Worm (Caenorhabditis elegans) whole organism, L1 larva: ENCODE measurements around the gene ZK856.5.

Experiments used
- C16A3.4 ChIP-seq: fragments of 150-350 bp; optimal IDR thresholded peaks from 2 replicates; lab custom pipeline; 2014; ENCODE audit warnings: missing biosample characterization, missing genetic modification characterization
- blmp-1 ChIP-seq: fragments of 150-350 bp; optimal IDR thresholded peaks from 2 replicates; lab custom pipeline; 2014; ENCODE audit warnings: missing biosample characterization, missing genetic modification characterization
- ceh-82 ChIP-seq, 3 experiments: fragments of 150-350 bp in 1 of 3; sonication (generic microtip) in 2 of 3; optimal IDR thresholded peaks; 2 replicates each; lab custom pipeline; 2014 to 2017; ENCODE audit warnings: missing biosample characterization in 3 of 3, missing genetic modification characterization in 3 of 3
- ceh-88 ChIP-seq: fragments of 200-800 bp; sonication (Bioruptor generic); IDR thresholded peaks from 2 replicates; pipeline ENCODE4 v1.3.6; 2022; ENCODE audit warnings: missing genetic modification characterization, missing compliant biosample characterization
- ces-1 ChIP-seq: fragments of 150-350 bp; optimal IDR thresholded peaks from 2 replicates; lab custom pipeline; 2014; ENCODE audit warnings: missing biosample characterization, missing genetic modification reagents, missing genetic modification characterization
- efl-1 ChIP-seq, 4 experiments: fragments of 150-350 bp; optimal IDR thresholded peaks in 3 of 4; peaks in 1 of 4; 1 replicate in 1 of 4; 2 replicates in 3 of 4; lab custom pipeline; 2014; ENCODE audit warnings: missing biosample characterization in 2 of 4, missing genetic modification characterization in 2 of 4, missing genetic modification reagents in 2 of 4
- efl-3 ChIP-seq: fragments of 200-800 bp; sonication (Bioruptor generic); optimal IDR thresholded peaks from 2 replicates; lab custom pipeline; 2018; ENCODE audit warnings: mild to moderate bottlenecking, missing genetic modification characterization, missing compliant biosample characterization
- elt-2 ChIP-seq: sonication (generic microtip); optimal IDR thresholded peaks from 2 replicates; lab custom pipeline; 2016; ENCODE audit warnings: missing genetic modification characterization, mild to moderate bottlenecking, inconsistent platforms, missing compliant biosample characterization, missing genetic modification reagents
- elt-3 ChIP-seq, 6 experiments: fragments of 150-350 bp in 1 of 6; sonication (generic microtip); optimal IDR thresholded peaks; 2 replicates each; lab custom pipeline; 2017 to 2018; ENCODE audit warnings: missing biosample characterization in 6 of 6, missing genetic modification characterization in 6 of 6, inconsistent platforms in 1 of 6
- fkh-4 ChIP-seq: sonication (generic microtip); optimal IDR thresholded peaks from 2 replicates; lab custom pipeline; 2016; ENCODE audit warnings: missing compliant biosample characterization, missing genetic modification characterization, borderline replicate concordance
- fkh-8 ChIP-seq: sonication (generic microtip); optimal IDR thresholded peaks from 2 replicates; lab custom pipeline; 2016; ENCODE audit warnings: mild to moderate bottlenecking, missing genetic modification characterization, missing compliant biosample characterization
- grh-1 ChIP-seq: fragments of 200-800 bp; sonication (Bioruptor generic); IDR thresholded peaks from 2 replicates; pipeline ENCODE4 v1.3.6; 2022; ENCODE audit warnings: missing genetic modification reagents, missing genetic modification characterization, missing compliant biosample characterization
- hlh-17 ChIP-seq: fragments of 200-800 bp; sonication (Bioruptor generic); optimal IDR thresholded peaks from 2 replicates; lab custom pipeline; 2018; ENCODE audit warnings: missing genetic modification characterization, mild to moderate bottlenecking, missing compliant biosample characterization, moderate library complexity, borderline replicate concordance
- jun-1 ChIP-seq: fragments of 150-350 bp; optimal IDR thresholded peaks from 2 replicates; lab custom pipeline; 2014; ENCODE audit warnings: missing biosample characterization, missing genetic modification reagents, missing genetic modification characterization
- lin-14 ChIP-seq: fragments of 200-800 bp; sonication (Bioruptor generic); optimal IDR thresholded peaks from 2 replicates; lab custom pipeline; 2018; ENCODE audit warnings: mild to moderate bottlenecking, missing genetic modification characterization, moderate library complexity, missing compliant biosample characterization
- lin-15B ChIP-seq: fragments of 150-350 bp; sonication (generic microtip); optimal IDR thresholded peaks from 3 replicates; lab custom pipeline; 2014; ENCODE audit warnings: missing biosample characterization, missing genetic modification characterization
- lin-35 ChIP-seq, 2 experiments: fragments of 150-350 bp; optimal IDR thresholded peaks; 2 replicates each; lab custom pipeline; 2014; ENCODE audit warnings: missing biosample characterization in 2 of 2, missing genetic modification characterization in 2 of 2, missing genetic modification reagents in 2 of 2
- lsy-2 ChIP-seq, 2 experiments: fragments of 150-350 bp; optimal IDR thresholded peaks; 2 replicates each; lab custom pipeline; 2014; ENCODE audit warnings: missing biosample characterization in 2 of 2, missing genetic modification characterization in 2 of 2
- mab-9 ChIP-seq: fragments of 200-800 bp; sonication (Bioruptor generic); IDR thresholded peaks from 2 replicates; pipeline ENCODE4 v1.3.6; 2022; ENCODE audit warnings: missing genetic modification reagents, missing genetic modification characterization, missing compliant biosample characterization
- mef-2 ChIP-seq: fragments of 150-350 bp; optimal IDR thresholded peaks from 2 replicates; lab custom pipeline; 2014; ENCODE audit warnings: missing biosample characterization, missing genetic modification characterization
- mep-1 ChIP-seq: fragments of 150-350 bp; optimal IDR thresholded peaks from 2 replicates; lab custom pipeline; 2014; ENCODE audit warnings: missing biosample characterization, missing genetic modification characterization
- nhr-12 ChIP-seq: sonication (generic microtip); optimal IDR thresholded peaks from 2 replicates; lab custom pipeline; 2017; ENCODE audit warnings: missing biosample characterization, missing genetic modification characterization
- nhr-237 ChIP-seq: fragments of 150-350 bp; optimal IDR thresholded peaks from 2 replicates; lab custom pipeline; 2014; ENCODE audit warnings: missing biosample characterization, missing genetic modification characterization
- nhr-71 ChIP-seq: sonication (generic microtip); optimal IDR thresholded peaks from 2 replicates; lab custom pipeline; 2016; ENCODE audit warnings: mild to moderate bottlenecking, missing genetic modification characterization, moderate library complexity, missing compliant biosample characterization
- nhr-84 ChIP-seq: sonication (generic microtip); optimal IDR thresholded peaks from 2 replicates; lab custom pipeline; 2017; ENCODE audit warnings: missing biosample characterization, missing genetic modification characterization
- nhr-85 ChIP-seq: sonication (generic microtip); peaks from one replicate; lab custom pipeline; 2016; ENCODE audit warnings: missing genetic modification characterization, inconsistent platforms, missing compliant biosample characterization
- nhr-90 ChIP-seq: sonication (generic microtip); optimal IDR thresholded peaks from 2 replicates; lab custom pipeline; 2016; ENCODE audit warnings: mild to moderate bottlenecking, missing genetic modification characterization, missing compliant biosample characterization; ENCODE audit not compliant: poor library complexity
- sox-4 ChIP-seq: sonication (generic microtip); optimal IDR thresholded peaks from 2 replicates; lab custom pipeline; 2016; ENCODE audit warnings: missing genetic modification characterization, missing compliant biosample characterization
- sptf-1 ChIP-seq: fragments of 150-350 bp; optimal IDR thresholded peaks from 2 replicates; lab custom pipeline; 2014; ENCODE audit warnings: missing biosample characterization, missing genetic modification characterization
- swsn-7 ChIP-seq: sonication (generic microtip); optimal IDR thresholded peaks from 2 replicates; lab custom pipeline; 2016; ENCODE audit warnings: missing genetic modification characterization, missing compliant biosample characterization
- tbx-2 ChIP-seq: sonication (generic microtip); optimal IDR thresholded peaks from 2 replicates; lab custom pipeline; 2016; ENCODE audit warnings: missing genetic modification characterization, missing compliant biosample characterization
- tlp-1 ChIP-seq: fragments of 150-350 bp; optimal IDR thresholded peaks from 2 replicates; lab custom pipeline; 2014; ENCODE audit warnings: missing biosample characterization, missing genetic modification characterization
- unc-130 ChIP-seq: fragments of 150-350 bp; optimal IDR thresholded peaks from 2 replicates; lab custom pipeline; 2017; ENCODE audit warnings: missing biosample characterization, missing genetic modification characterization, inconsistent platforms
- vab-15 ChIP-seq: sonication (generic microtip); optimal IDR thresholded peaks from 2 replicates; lab custom pipeline; 2017; ENCODE audit warnings: missing genotype, mild to moderate bottlenecking, missing genetic modification characterization, missing compliant biosample characterization

ZK856.5 gene

DNA sequence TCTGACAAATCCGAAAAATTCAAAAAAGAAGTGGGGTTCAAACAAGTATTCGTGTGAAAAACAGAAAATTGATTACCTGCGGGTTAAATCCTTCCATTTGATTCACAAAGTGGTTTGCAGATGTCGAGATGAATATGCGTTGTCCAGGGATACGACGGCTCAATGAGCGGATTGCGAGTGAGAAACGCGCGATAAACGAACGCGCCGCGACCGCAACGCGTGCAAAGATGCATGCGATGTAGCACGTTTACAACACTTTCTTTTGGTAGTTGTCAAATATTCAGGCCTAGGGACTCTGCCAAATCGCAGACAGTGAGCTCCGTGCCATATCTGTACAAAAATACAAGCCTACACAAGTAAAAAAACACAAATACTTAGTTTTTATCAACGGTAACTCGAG, 48.7 kb upstream of the ZK856.5 start, which contains the start of gene fubl-1 (continued):
- no peak for TF ChIP-seq hlh-17
- TF ChIP-seq efl-3 (GFP tag; lab: Kevin White, UChicago), result no peak
- no peak for TF ChIP-seq sox-4
- no peak for TF ChIP-seq unc-130 (tag; lab: Kevin White, UChicago)
- TF ChIP-seq mab-9, result no peak
- peak; percentile 37 to 42 for TF ChIP-seq efl-1 (optimal IDR thresholded peaks at IDR 0.05; lab: Kevin White, UChicago)
- peak in 1 of 2 experiments; percentile 27 for TF ChIP-seq efl-1 (GFP tag; optimal IDR thresholded peaks at IDR 0.05 in 1 of 2; lab: Kevin White, UChicago)
- no peak for TF ChIP-seq tlp-1
- no peak for TF ChIP-seq nhr-12
- no peak for TF ChIP-seq ceh-88 (GFP tag; lab: Robert Waterston, UW)
- no peak for TF ChIP-seq nhr-237 (tag; lab: Kevin White, UChicago)
- TF ChIP-seq jun-1, result no peak
- TF ChIP-seq elt-2, result no peak
- TF ChIP-seq lin-15B (tag; lab: Kevin White, UChicago), result peak; percentile 55
- TF ChIP-seq lin-35 (GFP tag; optimal IDR thresholded peaks at IDR 0.05; lab: Kevin White, UChicago), result peak; percentile 50 to 64

DNA sequence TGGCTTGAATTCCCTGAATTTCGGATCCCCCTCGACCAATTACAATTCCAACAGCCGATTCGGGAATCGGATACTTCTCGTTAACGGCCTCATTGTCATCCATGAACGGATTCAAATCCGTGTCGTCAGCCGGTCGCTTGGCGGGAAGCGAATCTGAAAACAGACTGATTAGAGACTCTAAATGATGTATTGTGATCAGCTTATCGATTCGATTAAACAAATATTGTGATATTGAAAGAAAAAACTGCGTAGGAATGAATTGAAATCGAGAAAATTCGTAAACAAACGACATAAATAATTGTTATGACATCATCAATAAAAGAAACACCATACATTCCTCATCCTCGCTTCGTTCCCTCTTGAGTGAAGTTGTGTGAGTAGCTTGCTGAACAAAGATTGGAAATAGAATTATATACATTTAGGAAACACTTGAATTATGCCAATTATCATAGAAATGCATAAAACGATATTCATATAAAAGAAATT, 48.1 kb upstream of the ZK856.5 start:
- no peak for TF ChIP-seq efl-1 (optimal IDR thresholded peaks at IDR 0.05; lab: Kevin White, UChicago)
- TF ChIP-seq efl-1 (GFP tag; optimal IDR thresholded peaks at IDR 0.05 in 1 of 2; lab: Kevin White, UChicago), result peak in 1 of 2 experiments; percentile 11
- TF ChIP-seq nhr-85, result peak; percentile 53
- no peak for TF ChIP-seq nhr-90 (tag; lab: Kevin White, UChicago)

DNA sequence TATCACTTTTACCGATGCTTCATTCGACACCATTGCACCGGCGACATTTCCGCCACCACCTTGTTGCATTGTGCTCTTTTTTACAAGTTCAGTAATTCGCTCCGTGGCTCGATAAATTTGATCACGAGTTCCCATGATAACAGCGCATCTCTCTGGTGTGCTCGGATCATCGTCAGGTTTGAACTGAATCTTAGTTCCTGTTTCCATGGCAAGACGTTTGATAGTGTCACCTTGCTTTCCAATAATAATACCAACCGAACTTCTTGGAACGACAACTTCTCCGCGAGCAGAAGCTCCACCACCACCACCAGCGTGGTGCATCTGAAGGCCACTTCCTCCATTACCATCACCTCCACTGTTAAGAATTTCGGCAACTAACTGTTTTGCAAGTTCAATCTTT, 47.2 kb upstream of the ZK856.5 start:
- TF ChIP-seq vab-15 (tag; lab: Kevin White, UChicago) (no peak), C16A3.4 (tag; lab: Kevin White, UChicago) (no peak), nhr-84 (tag; lab: Kevin White, UChicago) (no peak), tbx-2 (tag; lab: Kevin White, UChicago) (no peak), lin-14 (no peak), blmp-1 (tag; lab: Kevin White, UChicago) (no peak), lsy-2 (tag; optimal IDR thresholded peaks at IDR 0.05; lab: Kevin White, UChicago) (no peak), fkh-4 (tag; lab: Kevin White, UChicago) (no peak), ceh-82 (tag; optimal IDR thresholded peaks at IDR 0.05; lab: Kevin White, UChicago) (no peak), swsn-7 (no peak), sptf-1 (tag; lab: Kevin White, UChicago) (no peak), efl-1 (optimal IDR thresholded peaks at IDR 0.05; lab: Kevin White, UChicago) (no peak), efl-1 (GFP tag; optimal IDR thresholded peaks at IDR 0.05 in 1 of 2; lab: Kevin White, UChicago) (no peak), mef-2 (no peak)
- TF ChIP-seq, all 84 proteins: peak for 0

DNA sequence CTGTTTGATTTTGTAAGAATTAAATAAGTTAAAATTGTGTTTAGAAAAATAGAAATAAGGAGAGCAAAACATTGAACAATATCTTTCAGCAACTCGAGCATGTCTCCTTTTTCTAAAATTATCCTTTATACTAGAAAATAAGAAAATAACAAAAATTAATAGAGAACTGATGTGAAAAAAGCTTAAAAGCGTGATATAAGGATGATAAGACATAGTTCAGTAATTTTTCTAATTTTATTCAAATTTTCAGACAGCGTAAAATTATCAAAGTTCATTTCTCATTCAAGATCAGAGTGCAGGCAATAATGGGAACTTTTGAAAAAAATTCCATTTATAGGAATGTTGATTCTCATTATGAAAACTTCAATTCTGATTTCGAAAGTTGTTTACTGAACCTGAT, 43.4 kb upstream of the ZK856.5 start, which contains the start of gene str-182:
TSS of gene str-182 (minus strand) at position 101 of the 400 bp plus-strand sequence.
- TF ChIP-seq ces-1 (no peak), nhr-84 (tag; lab: Kevin White, UChicago) (no peak), fkh-8 (tag; lab: Kevin White, UChicago) (peak; percentile 41), nhr-71 (tag; lab: Kevin White, UChicago) (peak; percentile 12), mep-1 (tag; lab: Kevin White, UChicago) (no peak), elt-3 (tag; optimal IDR thresholded peaks at IDR 0.05; lab: Kevin White, UChicago) (no peak), grh-1 (GFP tag; lab: Robert Waterston, UW) (no peak), C16A3.4 (tag; lab: Kevin White, UChicago) (no peak), vab-15 (tag; lab: Kevin White, UChicago) (no peak)

DNA sequence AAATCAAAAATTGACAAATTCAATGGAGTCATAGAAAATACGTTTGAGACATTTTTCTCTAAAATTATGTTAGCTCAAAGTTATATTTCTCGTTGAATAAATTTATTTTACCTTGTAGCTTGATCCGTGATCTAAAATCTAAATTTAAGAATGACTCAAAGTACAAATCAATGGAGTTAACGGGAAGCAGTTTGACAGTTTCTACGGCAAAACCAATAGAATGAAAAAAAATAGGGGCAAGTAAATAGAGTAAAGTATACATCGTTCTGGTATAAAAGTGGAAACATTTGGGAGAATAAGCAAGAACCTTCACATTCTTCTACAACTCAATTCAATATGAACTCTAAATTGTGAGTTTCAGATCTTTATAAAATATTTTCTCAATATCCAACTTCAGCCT, 41.0 kb upstream of the ZK856.5 start, which contains the start of gene fipr-6:
TSS of gene fipr-6 (plus strand) at position 301 of the 400 bp plus-strand sequence.
- TF ChIP-seq ces-1, result no peak
- no peak for TF ChIP-seq mab-9
